Worm (Caenorhabditis elegans) whole organism, early embryonic: ENCODE results near the gene Y46H3C.7.

ENCODE experiments used
- aly-1 ChIP-seq: sonication (generic microtip); optimal IDR thresholded peaks from 2 replicates; lab custom pipeline; 2016; ENCODE audit warnings: missing genetic modification characterization, missing compliant biosample characterization
- ama-1 ChIP-seq: fragments of 150-350 bp; optimal IDR thresholded peaks from 2 replicates; lab custom pipeline; 2014
- sea-1 ChIP-seq: fragments of 200-800 bp; sonication (Bioruptor generic); conservative IDR thresholded peaks from 2 replicates; pipeline ENCODE4 v1.3.6; 2022; ENCODE audit warnings: missing genetic modification characterization, missing compliant biosample characterization

ce11 chrV:1743205-1743870 lies 49.5 kb upstream of the Y46H3C.7 start, which contains the start of gene nhr-256:
- TF ChIP-seq sea-1 (GFP tag; lab: Robert Waterston, UW) (no peak), ama-1 (no peak), aly-1 (no peak)
